Fruit fly (Drosophila melanogaster) whole organism, embryonic: Measurements from ENCODE around the gene CG14930.

Experiments used
- CG1832 ChIP-seq: fragments of 200-800 bp; sonication (Bioruptor generic); optimal IDR thresholded peaks from 2 replicates; lab custom pipeline; 2017; ENCODE audit warnings: missing biosample characterization, mild to moderate bottlenecking, missing genetic modification characterization, inconsistent platforms
- CG2889 ChIP-seq: fragments of 200-800 bp; sonication (Bioruptor generic); IDR thresholded peaks from 3 replicates; pipeline ENCODE4 v1.3.6; 2022; ENCODE audit warnings: missing biosample characterization, missing genetic modification characterization
- CG9876 ChIP-seq: fragments of 200-800 bp; sonication (Bioruptor generic); optimal IDR thresholded peaks from 2 replicates; lab custom pipeline; 2016; ENCODE audit warnings: missing biosample characterization, missing genetic modification characterization
- Elba2 ChIP-seq: fragments of 200-800 bp; sonication (Bioruptor generic); optimal IDR thresholded peaks from 3 replicates; lab custom pipeline; 2016; ENCODE audit warnings: missing biosample characterization, missing genetic modification characterization
- Lpt ChIP-seq: fragments of >200 bp; optimal IDR thresholded peaks from 2 replicates; lab custom pipeline; 2018; ENCODE audit warnings: missing biosample characterization, missing genetic modification characterization
- Myb ChIP-seq: fragments of 200-800 bp; sonication (Bioruptor generic); optimal IDR thresholded peaks from 2 replicates; lab custom pipeline; 2016; ENCODE audit warnings: missing biosample characterization, missing genetic modification characterization
- maf-S ChIP-seq: fragments of 200-800 bp; sonication (Bioruptor generic); optimal IDR thresholded peaks from 2 replicates; lab custom pipeline; 2016; ENCODE audit warnings: missing biosample characterization, missing genetic modification characterization
- pita ChIP-seq: fragments of 200-800 bp; sonication (Bioruptor generic); optimal IDR thresholded peaks from 2 replicates; lab custom pipeline; 2017; ENCODE audit warnings: missing biosample characterization, mild to moderate bottlenecking, missing genetic modification characterization
- pum ChIP-seq: fragments of 200-800 bp; sonication (Bioruptor generic); optimal IDR thresholded peaks from 2 replicates; lab custom pipeline; 2016; ENCODE audit warnings: missing biosample characterization, missing genetic modification characterization
- z ChIP-seq: fragments of 200-800 bp; sonication (Bioruptor generic); IDR thresholded peaks from 3 replicates; pipeline ENCODE4 v1.3.6; 2022; ENCODE audit warnings: missing biosample characterization, missing genetic modification characterization

- TF ChIP-seq CG2889 (GFP tag; lab: Robert Waterston, UW) (no peak), Elba2 (GFP tag; lab: Kevin White, UChicago) (no peak), z (no peak), maf-S (GFP tag; lab: Kevin White, UChicago) (no peak), pum (no peak), CG9876 (GFP tag; lab: Kevin White, UChicago) (no peak), Myb (GFP tag; lab: Kevin White, UChicago) (no peak), CG1832 (GFP tag; lab: Kevin White, UChicago) (no peak), Lpt (no peak), pita (GFP tag; lab: Kevin White, UChicago) (no peak)
Observed at dm6 chr2L:11501427-11501968, 19.6 kb downstream of the CG14930 start, which contains the start of gene spz4.
